Worm (Caenorhabditis elegans): ENCODE data around the gene F13E9.9.

The F13E9.9 gene

DNA sequence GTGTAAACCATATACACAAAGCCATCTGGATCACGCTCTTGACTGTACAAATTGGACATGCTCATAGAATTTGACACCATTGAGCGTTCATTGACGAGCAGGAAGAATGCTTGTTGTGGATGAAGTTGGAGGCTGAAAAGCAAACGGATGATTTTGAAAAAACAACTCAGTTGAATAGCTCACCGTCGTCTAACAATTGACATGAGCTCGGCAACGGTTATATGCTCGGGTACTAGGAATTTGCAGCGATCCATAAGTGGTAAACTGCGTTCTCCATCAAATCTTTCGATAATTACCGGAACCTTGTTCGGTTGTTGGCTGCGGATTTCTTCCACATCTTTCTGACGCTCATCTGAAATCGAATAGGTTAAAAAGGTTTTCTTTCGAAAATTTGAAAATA is 35.8 kb upstream of the F13E9.9 start:
- TF ChIP-seq C17E4.6 (GFP tag; IDR thresholded peaks at IDR 0.05) (0 out of 2 replicates have a peak, but pooled peaks have one; percentile 7), Y95B8A.8 (GFP tag; IDR thresholded peaks at IDR 0.05) (0 out of 2 replicates have a peak, but pooled peaks have one; percentile 9), pbrm-1 (GFP tag; IDR thresholded peaks at IDR 0.05) (0 out of 2 replicates have a peak, but pooled peaks have one; percentile 5), nhr-120 (GFP tag; IDR thresholded peaks at IDR 0.05) (no peak), ama-1 (optimal IDR thresholded peaks at IDR 0.05) (peak; percentile 56), ama-1 (GFP tag; optimal IDR thresholded peaks at IDR 0.05) (no peak)

DNA sequence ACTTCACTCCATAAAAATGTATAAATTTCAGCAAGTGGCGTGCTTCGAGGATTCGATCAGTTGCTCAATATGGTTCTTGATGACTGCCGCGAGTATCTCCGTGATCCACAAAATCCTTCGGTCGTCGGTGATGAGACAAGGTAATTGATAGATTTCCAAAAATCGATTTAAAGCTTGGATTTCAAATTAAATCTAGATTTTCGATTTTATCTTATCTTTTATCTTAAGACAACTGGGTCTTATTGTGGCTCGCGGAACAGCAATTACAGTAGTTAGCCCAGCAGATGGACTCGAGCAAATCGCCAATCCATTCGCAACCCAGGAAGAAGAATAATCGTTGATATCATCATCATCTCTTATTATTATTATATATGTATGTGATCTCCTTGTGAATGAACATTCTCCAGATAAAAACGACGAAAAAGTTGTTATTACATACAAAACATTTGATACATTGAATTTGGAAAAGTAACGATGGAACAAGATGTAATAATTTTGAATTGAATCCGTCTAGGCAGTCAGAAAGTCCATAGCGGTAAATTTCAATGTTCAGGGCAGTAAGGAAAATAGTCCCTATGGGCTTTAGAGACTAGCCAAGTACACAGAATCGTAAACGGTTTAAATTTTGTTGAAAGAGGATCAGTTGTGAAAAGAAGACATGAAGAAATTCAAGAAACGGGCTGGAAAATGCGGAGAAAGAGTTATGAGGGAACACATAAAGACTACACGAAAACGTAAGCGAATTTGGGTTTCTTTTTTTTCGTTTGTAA is 35.0 kb upstream of the F13E9.9 start:
- no peak for TF ChIP-seq mes-4 (tag; optimal IDR thresholded peaks at IDR 0.05)
- no peak for TF ChIP-seq nfya-1 (tag; optimal IDR thresholded peaks at IDR 0.05; ENCODE audit: borderline replicate concordance, insufficient read depth)
- no peak for TF ChIP-seq lin-54 (GFP tag; optimal IDR thresholded peaks at IDR 0.05)
- no peak for TF ChIP-seq madf-3 (GFP tag; IDR thresholded peaks at IDR 0.05)
- no peak for TF ChIP-seq ztf-6 (GFP tag; IDR thresholded peaks at IDR 0.05)
- TF ChIP-seq F10E7.11 (tag; optimal IDR thresholded peaks at IDR 0.05): peak; percentile 32
- TF ChIP-seq T07F8.4 (tag; optimal IDR thresholded peaks at IDR 0.05): no peak
- peak; percentile 33 for TF ChIP-seq B0035.1 (tag; optimal IDR thresholded peaks at IDR 0.05)
- TF ChIP-seq lin-35 (GFP tag; optimal IDR thresholded peaks at IDR 0.05): peak in 1 of 3 experiments; percentile 39
- no peak for TF ChIP-seq ztf-28 (GFP tag; IDR thresholded peaks at IDR 0.05)
- TF ChIP-seq B0261.1 (tag; optimal IDR thresholded peaks at IDR 0.05): peak; percentile 3
- TF ChIP-seq D2030.7 (GFP tag; IDR thresholded peaks at IDR 0.05): no peak
- no peak for TF ChIP-seq sea-2 (GFP tag; IDR thresholded peaks at IDR 0.05)
- no peak for TF ChIP-seq tbx-9 (tag; optimal IDR thresholded peaks at IDR 0.05; ENCODE audit: borderline replicate concordance)
- peak in 1 of 2 experiments; percentile 56 for TF ChIP-seq let-607 (tag; optimal IDR thresholded peaks at IDR 0.05)
- peak; percentile 41 for TF ChIP-seq madf-6 (GFP tag; IDR thresholded peaks at IDR 0.05)
- peak; percentile 12 for TF ChIP-seq ZK185.1 (tag; optimal IDR thresholded peaks at IDR 0.05; ENCODE audit: poor library complexity, severe bottlenecking)
- TF ChIP-seq hrde-1 (tag; optimal IDR thresholded peaks at IDR 0.05; ENCODE audit: borderline replicate concordance): peak; percentile 49
- TF ChIP-seq dox-1 (GFP tag; IDR thresholded peaks at IDR 0.05): peak; percentile 21; the same call in 1 of the 2 replicates
- TF ChIP-seq nfyb-1 (GFP tag; IDR thresholded peaks at IDR 0.05): peak; percentile 81
- peak; percentile 67 for TF ChIP-seq mcd-1 (GFP tag; IDR thresholded peaks at IDR 0.05)
- no peak for TF ChIP-seq gei-17 (GFP tag; optimal IDR thresholded peaks at IDR 0.05)
- no peak for TF ChIP-seq F23B12.7 (tag; optimal IDR thresholded peaks at IDR 0.05; ENCODE audit: insufficient read depth)
- no peak for TF ChIP-seq zfh-2 (GFP tag; conservative IDR thresholded peaks at IDR 0.05)
- 0 out of 2 replicates have a peak, but pooled peaks have one; percentile 57 for TF ChIP-seq lag-1 (GFP tag; IDR thresholded peaks at IDR 0.05)
- TF ChIP-seq sptf-2 (GFP tag; optimal IDR thresholded peaks at IDR 0.05): no peak
- peak; percentile 61 for TF ChIP-seq K12H6.12 (tag; optimal IDR thresholded peaks at IDR 0.05)
- TF ChIP-seq Y95B8A.8 (GFP tag; IDR thresholded peaks at IDR 0.05): peak; percentile 67
- no peak for TF ChIP-seq lin-26 (GFP tag; IDR thresholded peaks at IDR 0.05)
- TF ChIP-seq atf-7 (tag; optimal IDR thresholded peaks at IDR 0.05): peak; percentile 70
- TF ChIP-seq akir-1 (GFP tag; optimal IDR thresholded peaks at IDR 0.05): no peak
- no peak for TF ChIP-seq cebp-2 (GFP tag; IDR thresholded peaks at IDR 0.05)
- no peak for TF ChIP-seq ztf-22 (GFP tag; optimal IDR thresholded peaks at IDR 0.05)
- peak; percentile 14 for TF ChIP-seq unc-130 (GFP tag; optimal IDR thresholded peaks at IDR 0.05)
- no peak for TF ChIP-seq ccch-3 (GFP tag; optimal IDR thresholded peaks at IDR 0.05)
- peak; percentile 40; the same call in 1 of the 2 replicates for TF ChIP-seq egl-44 (GFP tag; IDR thresholded peaks at IDR 0.05)
- no peak for TF ChIP-seq nhr-120 (GFP tag; IDR thresholded peaks at IDR 0.05)
- peak; percentile 43; the same call in 1 of the 2 replicates for TF ChIP-seq ceh-100 (GFP tag; IDR thresholded peaks at IDR 0.05)
- TF ChIP-seq bed-1 (GFP tag; IDR thresholded peaks at IDR 0.05): 0 out of 2 replicates have a peak, but pooled peaks have one; percentile 19
- no peak for TF ChIP-seq F55B11.4 (tag; optimal IDR thresholded peaks at IDR 0.05; ENCODE audit: borderline replicate concordance, insufficient read depth)
